Fruit fly (Drosophila melanogaster): ENCODE measurements around the gene Cyp313a4.

DNA sequence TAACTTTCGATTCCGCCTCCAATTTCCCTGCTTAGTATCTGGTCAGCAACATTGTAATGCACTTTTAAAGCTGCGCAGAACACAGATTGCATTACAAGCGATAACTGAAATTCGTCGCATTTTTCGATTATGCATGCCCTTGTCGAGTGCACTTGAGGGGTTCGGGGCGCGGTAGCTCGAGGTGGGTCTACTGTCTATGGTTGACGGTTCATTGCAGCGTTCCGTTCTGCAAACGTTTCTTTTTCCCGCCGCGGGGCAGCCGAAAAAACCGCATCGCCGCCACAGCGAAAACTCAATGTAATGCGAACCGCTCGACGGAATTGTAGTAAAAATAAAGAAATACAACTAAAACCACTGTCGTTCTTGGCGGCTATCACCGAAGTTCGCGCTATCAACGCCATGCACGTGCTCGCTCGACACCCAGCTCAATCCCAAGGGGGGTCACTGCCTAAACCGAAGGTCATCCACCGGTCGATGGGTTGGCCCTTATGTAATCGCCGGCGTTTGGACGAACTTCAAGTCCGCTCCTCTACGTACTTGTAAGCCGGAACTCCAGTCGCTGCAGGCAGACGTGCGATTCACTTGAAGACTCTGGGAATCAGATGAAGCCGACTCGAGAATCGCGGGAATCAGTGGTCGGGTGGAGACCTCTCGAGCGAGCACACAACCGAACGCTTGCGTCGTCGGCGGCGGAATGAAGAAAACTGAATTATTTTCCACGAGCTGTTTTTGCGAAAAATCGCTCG, 7.7 kb upstream of the Cyp313a4 start, which contains the start of gene kar:
- TF ChIP-seq spab (GFP tag; optimal IDR thresholded peaks at IDR 0.05), result no peak
- TF ChIP-seq net (GFP tag; optimal IDR thresholded peaks at IDR 0.05), result no peak
- no peak for TF ChIP-seq OdsH (GFP tag; optimal IDR thresholded peaks at IDR 0.05)
- TF ChIP-seq Hr4 (GFP tag; optimal IDR thresholded peaks at IDR 0.05), result no peak

Data from whole organism, prepupa.